Worm (Caenorhabditis elegans) whole organism, L1 larva: ENCODE measurements around the gene F26F4.5.

Source experiments
- aly-2 ChIP-seq: fragments of 150-350 bp; optimal IDR thresholded peaks from 2 replicates; lab custom pipeline; 2014; ENCODE audit warnings: missing biosample characterization, missing genetic modification characterization
- ceh-88 ChIP-seq: fragments of 200-800 bp; sonication (Bioruptor generic); IDR thresholded peaks from 2 replicates; pipeline ENCODE4 v1.3.6; 2022; ENCODE audit warnings: missing genetic modification characterization, missing compliant biosample characterization
- dsc-1 ChIP-seq: sonication (generic microtip); optimal IDR thresholded peaks from 2 replicates; lab custom pipeline; 2016; ENCODE audit warnings: mild to moderate bottlenecking, missing genetic modification characterization, missing compliant biosample characterization
- hpl-2 ChIP-seq: fragments of 150-350 bp; optimal IDR thresholded peaks from 2 replicates; lab custom pipeline; 2014; ENCODE audit warnings: missing biosample characterization, missing genetic modification reagents, missing genetic modification characterization
- lin-13 ChIP-seq: fragments of 150-350 bp; optimal IDR thresholded peaks from 2 replicates; lab custom pipeline; 2014; ENCODE audit warnings: missing biosample characterization, missing genetic modification reagents, missing genetic modification characterization
- nhr-11 ChIP-seq: fragments of 150-350 bp; optimal IDR thresholded peaks from 2 replicates; lab custom pipeline; 2014; ENCODE audit warnings: missing biosample characterization, missing genetic modification characterization
- nhr-19 ChIP-seq: fragments of 200-800 bp; sonication (Bioruptor generic); conservative IDR thresholded peaks from 2 replicates; pipeline ENCODE4 v1.3.6; 2022; ENCODE audit warnings: missing genetic modification characterization, missing compliant biosample characterization
- nhr-237 ChIP-seq: fragments of 150-350 bp; optimal IDR thresholded peaks from 2 replicates; lab custom pipeline; 2014; ENCODE audit warnings: missing biosample characterization, missing genetic modification characterization
- nhr-90 ChIP-seq: sonication (generic microtip); optimal IDR thresholded peaks from 2 replicates; lab custom pipeline; 2016; ENCODE audit warnings: mild to moderate bottlenecking, missing genetic modification characterization, missing compliant biosample characterization; ENCODE audit not compliant: poor library complexity
- skn-1 ChIP-seq: fragments of 150-350 bp; optimal IDR thresholded peaks from 2 replicates; lab custom pipeline; 2014; ENCODE audit warnings: missing biosample characterization, missing genetic modification characterization
- snpc-4 ChIP-seq: fragments of 150-350 bp; optimal IDR thresholded peaks from 2 replicates; lab custom pipeline; 2014; ENCODE audit warnings: missing biosample characterization, missing genetic modification characterization
- xbp-1 ChIP-seq: sonication (generic microtip); optimal IDR thresholded peaks from 2 replicates; lab custom pipeline; 2016; ENCODE audit warnings: missing genetic modification characterization, missing compliant biosample characterization

DNA sequence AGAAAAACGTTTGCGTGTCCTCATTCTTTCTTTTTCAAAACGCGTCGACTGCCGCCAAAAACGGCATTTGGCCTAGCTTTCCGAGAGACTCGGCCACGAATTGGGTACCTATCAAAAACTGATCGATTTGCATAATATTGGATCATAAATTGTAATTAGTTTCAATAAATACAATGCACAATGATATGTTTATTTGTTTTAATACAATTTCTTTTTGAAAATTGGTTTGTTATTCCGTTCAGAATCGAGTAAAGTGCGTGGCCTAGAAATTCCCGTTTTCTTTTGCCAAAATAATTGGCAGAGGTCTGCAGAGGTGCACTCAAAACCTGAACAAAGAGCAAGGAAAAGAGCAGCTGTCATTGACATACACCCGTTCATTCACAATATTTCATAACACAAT, 14.4 kb upstream of the F26F4.5 start, which contains the start of gene F26F4.8:
- no peak for TF ChIP-seq lin-13 (GFP tag; lab: Kevin White, UChicago)
- no peak for TF ChIP-seq aly-2 (tag; lab: Kevin White, UChicago)
- TF ChIP-seq nhr-237 (tag; lab: Kevin White, UChicago): no peak
- no peak for TF ChIP-seq hpl-2 (GFP tag; lab: Kevin White, UChicago)
- TF ChIP-seq xbp-1 (tag; lab: Kevin White, UChicago): no peak
- TF ChIP-seq nhr-11: no peak
- TF ChIP-seq ceh-88 (GFP tag; lab: Robert Waterston, UW): no peak
- no peak for TF ChIP-seq skn-1 (tag; lab: Kevin White, UChicago)
- no peak for TF ChIP-seq nhr-19 (GFP tag; lab: Robert Waterston, UW)
- peak; percentile 16 for TF ChIP-seq snpc-4
- peak; percentile 53 for TF ChIP-seq dsc-1
- TF ChIP-seq nhr-90 (tag; lab: Kevin White, UChicago): peak; percentile 63
